Fruit fly (Drosophila melanogaster): ENCODE measurements around the gene CG5455.

- TF ChIP-seq Sry-δ (GFP tag; optimal IDR thresholded peaks at IDR 0.05) (no peak), vvl (GFP tag; IDR thresholded peaks at IDR 0.05) (no peak), CG15514 (GFP tag; optimal IDR thresholded peaks at IDR 0.05) (no peak), ttk (GFP tag; IDR thresholded peaks at IDR 0.05) (no peak), Antp (GFP tag; optimal IDR thresholded peaks at IDR 0.05) (no peak), CG8089 (GFP tag; optimal IDR thresholded peaks at IDR 0.05) (no peak), lola (GFP tag; optimal IDR thresholded peaks at IDR 0.05) (no peak), CG34422 (GFP tag; IDR thresholded peaks at IDR 0.05) (no peak), CG12942 (GFP tag; optimal IDR thresholded peaks at IDR 0.05) (no peak), Rfx (GFP tag; IDR thresholded peaks at IDR 0.05) (no peak), NK7.1 (GFP tag; optimal IDR thresholded peaks at IDR 0.05) (no peak)
Observed at dm6 chr3R:26479208-26479607, 17.9 kb downstream of the CG5455 start.
